Fruit fly (Drosophila melanogaster) whole organism, prepupa: ENCODE data around the gene Gr93b.
A peak's percentile ranks its signal among the peaks of the same experiment; 100 is the strongest.

Experiments
- CG10669 ChIP-seq: fragments of 200-800 bp; sonication (Bioruptor generic); optimal IDR thresholded peaks from 3 replicates; lab custom pipeline; 2018; ENCODE audit warnings: missing biosample characterization, mild to moderate bottlenecking, missing genetic modification characterization, moderate library complexity
- CG11294 ChIP-seq: fragments of 200-800 bp; sonication (Bioruptor generic); IDR thresholded peaks from 2 replicates; pipeline ENCODE4 v1.3.6; 2022; ENCODE audit warnings: missing biosample characterization, missing genetic modification characterization
- CG11762 ChIP-seq: fragments of 200-800 bp; sonication (Bioruptor generic); optimal IDR thresholded peaks from 3 replicates; lab custom pipeline; 2016; ENCODE audit warnings: missing biosample characterization, missing genetic modification characterization; ENCODE audit not compliant: insufficient read depth
- CG11902 ChIP-seq: fragments of 200-800 bp; sonication (Bioruptor generic); optimal IDR thresholded peaks from 3 replicates; lab custom pipeline; 2016; ENCODE audit warnings: missing biosample characterization, missing genetic modification characterization
- CG15336 ChIP-seq: fragments of 200-800 bp; sonication (Bioruptor generic); IDR thresholded peaks from 2 replicates; pipeline ENCODE4 v1.3.6; 2022; ENCODE audit warnings: missing biosample characterization, missing genetic modification characterization
- CG1621 ChIP-seq: fragments of 200-800 bp; sonication (Bioruptor generic); optimal IDR thresholded peaks from 3 replicates; lab custom pipeline; 2018; ENCODE audit warnings: missing biosample characterization, mild to moderate bottlenecking, missing genetic modification characterization
- CG3032 ChIP-seq: fragments of 200-800 bp; optimal IDR thresholded peaks from 2 replicates; lab custom pipeline; 2019; ENCODE audit warnings: missing biosample characterization, mild to moderate bottlenecking, missing genetic modification characterization, moderate library complexity
- CG31627 ChIP-seq: fragments of 200-800 bp; sonication (Bioruptor generic); optimal IDR thresholded peaks from 3 replicates; lab custom pipeline; 2016; ENCODE audit warnings: missing biosample characterization, missing genetic modification characterization
- CG32006 ChIP-seq: fragments of 200-800 bp; sonication (Bioruptor generic); optimal IDR thresholded peaks from 3 replicates; lab custom pipeline; 2017; ENCODE audit warnings: missing biosample characterization, mild to moderate bottlenecking, missing genetic modification characterization
- CG34406 ChIP-seq: fragments of 200-800 bp; sonication (Bioruptor generic); optimal IDR thresholded peaks from 3 replicates; lab custom pipeline; 2016; ENCODE audit warnings: missing biosample characterization, missing genetic modification characterization
- CG6163 ChIP-seq: fragments of 200-800 bp; sonication (Bioruptor generic); IDR thresholded peaks from 3 replicates; pipeline ENCODE4 v1.3.6; 2022; ENCODE audit warnings: missing biosample characterization, missing genetic modification characterization
- CG6276 ChIP-seq: fragments of 200-800 bp; sonication (Bioruptor generic); optimal IDR thresholded peaks from 2 replicates; lab custom pipeline; 2017; ENCODE audit warnings: missing biosample characterization, mild to moderate bottlenecking, missing genetic modification characterization
- CG6792 ChIP-seq: fragments of 200-800 bp; sonication (Bioruptor generic); optimal IDR thresholded peaks from 3 replicates; lab custom pipeline; 2016; ENCODE audit warnings: missing biosample characterization, missing genetic modification characterization
- CG6808 ChIP-seq: fragments of 200-800 bp; sonication (Bioruptor generic); optimal IDR thresholded peaks from 3 replicates; lab custom pipeline; 2017; ENCODE audit warnings: missing biosample characterization, missing genetic modification characterization, mild to moderate bottlenecking, moderate library complexity, missing genetic modification reagents
- CG6854 ChIP-seq: fragments of 200-800 bp; sonication (Bioruptor generic); optimal IDR thresholded peaks from 2 replicates; lab custom pipeline; 2017; ENCODE audit warnings: missing biosample characterization, mild to moderate bottlenecking, missing genetic modification characterization
- CG7368 ChIP-seq: fragments of 200-800 bp; sonication (Bioruptor generic); optimal IDR thresholded peaks from 3 replicates; lab custom pipeline; 2016; ENCODE audit warnings: missing biosample characterization, missing genetic modification characterization
- CG8119 ChIP-seq: fragments of 200-800 bp; sonication (Bioruptor generic); IDR thresholded peaks from 3 replicates; pipeline ENCODE4 v1.3.6; 2022; ENCODE audit warnings: missing biosample characterization, missing genetic modification characterization
- CG8319 ChIP-seq: fragments of 200-800 bp; sonication (Bioruptor generic); optimal IDR thresholded peaks from 3 replicates; lab custom pipeline; 2016; ENCODE audit warnings: missing biosample characterization, missing genetic modification characterization
- CG8632 ChIP-seq: fragments of 200-800 bp; sonication (Bioruptor generic); optimal IDR thresholded peaks from 3 replicates; lab custom pipeline; 2016; ENCODE audit warnings: missing biosample characterization, missing genetic modification characterization
- CG9139 ChIP-seq: fragments of 200-800 bp; sonication (Bioruptor generic); optimal IDR thresholded peaks from 3 replicates; lab custom pipeline; 2017; ENCODE audit warnings: missing biosample characterization, mild to moderate bottlenecking, missing genetic modification characterization
- Eip75B ChIP-seq: fragments of 200-800 bp; sonication (Bioruptor generic); optimal IDR thresholded peaks from 3 replicates; lab custom pipeline; 2016; ENCODE audit warnings: missing biosample characterization, missing genetic modification characterization
- Eip78C ChIP-seq: fragments of 200-800 bp; sonication (Bioruptor generic); peaks from one replicate; lab custom pipeline; 2016; ENCODE audit warnings: missing biosample characterization, missing genetic modification characterization
- Eip93F ChIP-seq: fragments of 200-800 bp; sonication (Bioruptor generic); optimal IDR thresholded peaks from 2 replicates; lab custom pipeline; 2016; ENCODE audit warnings: missing biosample characterization, mild to moderate bottlenecking, missing genetic modification characterization
- Ets21C ChIP-seq: fragments of 200-800 bp; sonication (Bioruptor generic); optimal IDR thresholded peaks from 3 replicates; lab custom pipeline; 2016; ENCODE audit warnings: missing biosample characterization, missing genetic modification characterization
- Gug ChIP-seq: fragments of 200-800 bp; sonication (Bioruptor generic); IDR thresholded peaks from 2 replicates; pipeline ENCODE4 v1.3.6; 2022; ENCODE audit warnings: missing biosample characterization, missing genetic modification characterization
- Hr38 ChIP-seq: sonication (Bioruptor generic); optimal IDR thresholded peaks from 2 replicates; lab custom pipeline; 2016; ENCODE audit warnings: missing biosample characterization, missing genetic modification characterization
- Lpt ChIP-seq: fragments of 200-800 bp; sonication (Bioruptor generic); optimal IDR thresholded peaks from 3 replicates; lab custom pipeline; 2016; ENCODE audit warnings: missing biosample characterization, missing genetic modification characterization
- Met ChIP-seq: fragments of 200-800 bp; sonication (Bioruptor generic); optimal IDR thresholded peaks from 3 replicates; lab custom pipeline; 2016; ENCODE audit warnings: missing biosample characterization, missing genetic modification characterization
- Smox ChIP-seq: fragments of 200-800 bp; sonication (Bioruptor generic); optimal IDR thresholded peaks from 3 replicates; lab custom pipeline; 2016; ENCODE audit warnings: missing biosample characterization, missing genetic modification characterization
- Sox102F ChIP-seq: fragments of 200-800 bp; sonication (Bioruptor generic); optimal IDR thresholded peaks from 2 replicates; lab custom pipeline; 2016; ENCODE audit warnings: missing biosample characterization, mild to moderate bottlenecking, missing genetic modification characterization
- achi ChIP-seq: fragments of 200-800 bp; sonication (Bioruptor generic); optimal IDR thresholded peaks from 3 replicates; lab custom pipeline; 2016; ENCODE audit warnings: missing biosample characterization, missing genetic modification characterization
- cyc ChIP-seq: fragments of 200-800 bp; sonication (Bioruptor generic); optimal IDR thresholded peaks from 3 replicates; lab custom pipeline; 2016; ENCODE audit warnings: missing biosample characterization, missing genetic modification characterization
- dac ChIP-seq: fragments of 200-800 bp; sonication (Bioruptor generic); optimal IDR thresholded peaks from 2 replicates; lab custom pipeline; 2017; ENCODE audit warnings: missing biosample characterization, mild to moderate bottlenecking, missing genetic modification characterization
- dsx ChIP-seq: fragments of 200-800 bp; optimal IDR thresholded peaks from 3 replicates; lab custom pipeline; 2019; ENCODE audit warnings: missing biosample characterization, mild to moderate bottlenecking, missing genetic modification characterization, moderate library complexity; ENCODE audit not compliant: poor library complexity, severe bottlenecking
- eg ChIP-seq: fragments of 200-800 bp; sonication (Bioruptor generic); IDR thresholded peaks from 3 replicates; pipeline ENCODE4 v1.3.6; 2022; ENCODE audit warnings: missing biosample characterization, missing genetic modification characterization
- esn ChIP-seq: fragments of 200-800 bp; sonication (Bioruptor generic); optimal IDR thresholded peaks from 2 replicates; lab custom pipeline; 2016; ENCODE audit warnings: missing biosample characterization, mild to moderate bottlenecking, missing genetic modification characterization, moderate library complexity
- fd59A ChIP-seq: fragments of 200-800 bp; sonication (Bioruptor generic); optimal IDR thresholded peaks from 2 replicates; lab custom pipeline; 2017; ENCODE audit warnings: missing biosample characterization, mild to moderate bottlenecking, missing genetic modification characterization, missing genetic modification reagents
- fd85E ChIP-seq: fragments of 200-800 bp; sonication (Bioruptor generic); optimal IDR thresholded peaks from 3 replicates; lab custom pipeline; 2016; ENCODE audit warnings: missing biosample characterization, missing genetic modification characterization
- lz ChIP-seq: fragments of 200-800 bp; sonication (Bioruptor generic); optimal IDR thresholded peaks from 3 replicates; lab custom pipeline; 2016; ENCODE audit warnings: missing biosample characterization, missing genetic modification characterization
- net ChIP-seq: fragments of 200-800 bp; sonication (Bioruptor generic); optimal IDR thresholded peaks from 3 replicates; lab custom pipeline; 2016; ENCODE audit warnings: missing biosample characterization, missing genetic modification characterization
- pdm3 ChIP-seq: fragments of 200-800 bp; sonication (Bioruptor generic); optimal IDR thresholded peaks from 3 replicates; lab custom pipeline; 2016; ENCODE audit warnings: missing biosample characterization, missing genetic modification characterization
- salr ChIP-seq, 2 experiments: fragments of 200-800 bp; sonication (Bioruptor generic); optimal IDR thresholded peaks; 3 replicates each; lab custom pipeline; 2016 to 2018; ENCODE audit warnings: missing biosample characterization in 2 of 2, missing genetic modification characterization in 2 of 2, mild to moderate bottlenecking in 1 of 2
- spab ChIP-seq: fragments of 200-800 bp; sonication (Bioruptor generic); optimal IDR thresholded peaks from 2 replicates; lab custom pipeline; 2017; ENCODE audit warnings: missing biosample characterization, mild to moderate bottlenecking, missing genetic modification characterization, missing genetic modification reagents
- ss ChIP-seq, 2 experiments: fragments of 200-800 bp; sonication (Bioruptor generic); optimal IDR thresholded peaks; 2 replicates in 1 of 2; 3 replicates in 1 of 2; lab custom pipeline; 2017 to 2018; ENCODE audit warnings: mild to moderate bottlenecking in 2 of 2, missing biosample characterization in 2 of 2, missing genetic modification characterization in 2 of 2, moderate library complexity in 1 of 2
- svp ChIP-seq: fragments of 200-800 bp; sonication (Bioruptor generic); peaks from one replicate; lab custom pipeline; 2016; ENCODE audit warnings: missing biosample characterization, missing genetic modification characterization
- vri ChIP-seq: fragments of 200-800 bp; sonication (Bioruptor generic); optimal IDR thresholded peaks from 3 replicates; lab custom pipeline; 2016; ENCODE audit warnings: missing biosample characterization, mild to moderate bottlenecking, missing genetic modification characterization

Gr93b gene

dm6 chr3R:21843665-21844064, at the start of gene Gr93b:
TSS of gene Gr93b (minus strand) at chr3R:21843765.
- TF ChIP-seq CG15336 (no peak), CG8119 (GFP tag; lab: Robert Waterston, UW) (no peak), CG34406 (GFP tag; lab: Kevin White, UChicago) (no peak), CG7368 (GFP tag; lab: Kevin White, UChicago) (no peak), Met (GFP tag; lab: Kevin White, UChicago) (no peak), Eip75B (GFP tag; lab: Kevin White, UChicago) (no peak)

dm6 chr3R:21892450-21892849, 48.9 kb upstream of the Gr93b start:
- TF ChIP-seq CG32006 (peak; percentile 11), CG3032 (tag; lab: Kevin White, UChicago) (no peak), salr (GFP tag; optimal IDR thresholded peaks at IDR 0.05; lab: Kevin White, UChicago) (no peak), ss (GFP tag; optimal IDR thresholded peaks at IDR 0.05; lab: Kevin White, UChicago) (peak in 1 of 2 experiments; percentile 53), CG6792 (GFP tag; lab: Kevin White, UChicago) (no peak), svp (peak; percentile 32), Hr38 (GFP tag; lab: Kevin White, UChicago) (no peak), CG6808 (GFP tag; lab: Kevin White, UChicago) (peak; percentile 17), spab (peak; percentile 36), achi (GFP tag; lab: Kevin White, UChicago) (no peak), CG10669 (GFP tag; lab: Kevin White, UChicago) (no peak), dac (GFP tag; lab: Kevin White, UChicago) (no peak), dsx (GFP tag; lab: Kevin White, UChicago) (peak; percentile 17), Eip78C (GFP tag; lab: Kevin White, UChicago) (peak; percentile 55), cyc (GFP tag; lab: Kevin White, UChicago) (no peak), CG1621 (tag; lab: Kevin White, UChicago) (peak; percentile 21), CG8632 (GFP tag; lab: Kevin White, UChicago) (no peak), CG6163 (peak; percentile 56; the same call in 2 of the 3 replicates), CG11902 (GFP tag; lab: Kevin White, UChicago) (no peak), CG31627 (GFP tag; lab: Kevin White, UChicago) (no peak), CG11762 (GFP tag; lab: Kevin White, UChicago) (no peak), net (GFP tag; lab: Kevin White, UChicago) (no peak), Smox (GFP tag; lab: Kevin White, UChicago) (no peak), CG8119 (GFP tag; lab: Robert Waterston, UW) (no peak), CG34406 (GFP tag; lab: Kevin White, UChicago) (no peak), Ets21C (no peak), eg (GFP tag; lab: Robert Waterston, UW) (peak; percentile 25; the same call in 2 of the 3 replicates), Lpt (GFP tag; lab: Kevin White, UChicago) (no peak)

- TF ChIP-seq pdm3 (GFP tag; lab: Kevin White, UChicago) (no peak), CG31627 (GFP tag; lab: Kevin White, UChicago) (no peak), Sox102F (GFP tag; lab: Kevin White, UChicago) (no peak), lz (GFP tag; lab: Kevin White, UChicago) (no peak), fd59A (GFP tag; lab: Kevin White, UChicago) (no peak), eg (GFP tag; lab: Robert Waterston, UW) (peak; percentile 50; the same call in 1 of the 3 replicates), CG6854 (GFP tag; lab: Kevin White, UChicago) (no peak), CG8319 (no peak), Gug (no peak), Lpt (GFP tag; lab: Kevin White, UChicago) (no peak), vri (GFP tag; lab: Kevin White, UChicago) (no peak), svp (peak; percentile 74), CG11902 (GFP tag; lab: Kevin White, UChicago) (no peak), CG15336 (no peak), Met (GFP tag; lab: Kevin White, UChicago) (no peak), CG6163 (peak; percentile 17; the same call in 1 of the 3 replicates), CG11294 (no peak), CG9139 (GFP tag; lab: Kevin White, UChicago) (no peak), CG1621 (tag; lab: Kevin White, UChicago) (no peak), esn (peak; percentile 13), CG6276 (GFP tag; lab: Kevin White, UChicago) (peak; percentile 18), CG32006 (no peak), fd85E (GFP tag; lab: Kevin White, UChicago) (no peak), Eip93F (no peak), CG6808 (GFP tag; lab: Kevin White, UChicago) (peak; percentile 8), CG34406 (GFP tag; lab: Kevin White, UChicago) (no peak), CG8632 (GFP tag; lab: Kevin White, UChicago) (no peak), salr (GFP tag; optimal IDR thresholded peaks at IDR 0.05; lab: Kevin White, UChicago) (no peak)
Observed at dm6 chr3R:21890739-21891138, 47.2 kb upstream of the Gr93b start.
